Worm (Caenorhabditis elegans): ENCODE measurements around the gene Y4C6B.1.

- TF ChIP-seq flt-1 (GFP tag; IDR thresholded peaks at IDR 0.05) (no peak), T22C8.4 (GFP tag; IDR thresholded peaks at IDR 0.05) (no peak), ztf-29 (GFP tag; IDR thresholded peaks at IDR 0.05) (no peak), cog-1 (tag; optimal IDR thresholded peaks at IDR 0.05) (no peak), med-1 (GFP tag; optimal IDR thresholded peaks at IDR 0.05; ENCODE audit: insufficient read depth) (no peak), ref-1 (GFP tag; conservative IDR thresholded peaks at IDR 0.05) (no peak), tab-1 (GFP tag; IDR thresholded peaks at IDR 0.05) (no peak), klf-2 (GFP tag; conservative IDR thresholded peaks at IDR 0.05) (no peak)
Measured at ce11 chrIV:5333484-5333883, 20.8 kb upstream of the Y4C6B.1 start.

Data from whole organism, midembryonic.